Fruit fly (Drosophila melanogaster): ENCODE results near the gene Ccdc85.
A peak's percentile ranks its signal among the peaks of the same experiment; 100 is the strongest.

The Ccdc85 gene

dm6 chr2L:2976829-2977228 is 22.3 kb upstream of the Ccdc85 start, which contains the start of the genes CG9641 and CG3165 (continued):
- peak; percentile 94 for TF ChIP-seq inv (GFP tag; IDR thresholded peaks at IDR 0.05; ENCODE audit: partially characterized antibody)
- no peak for TF ChIP-seq bowl (GFP tag; IDR thresholded peaks at IDR 0.05)
- TF ChIP-seq CG12299 (tag; optimal IDR thresholded peaks at IDR 0.05), result peak; percentile 66
- TF ChIP-seq CG4360 (GFP tag; IDR thresholded peaks at IDR 0.05), result no peak; the same call in 1 of the 2 replicates
- TF ChIP-seq Ssrp (tag; optimal IDR thresholded peaks at IDR 0.05), result peak; percentile 79
- peak; percentile 79 for TF ChIP-seq CG7556 (GFP tag; optimal IDR thresholded peaks at IDR 0.05)
- TF ChIP-seq CG18262 (tag; optimal IDR thresholded peaks at IDR 0.05), result peak; percentile 85
- peak; percentile 68 for TF ChIP-seq kah (GFP tag; optimal IDR thresholded peaks at IDR 0.05)
- peak; percentile 74 for TF ChIP-seq Fer3 (tag; optimal IDR thresholded peaks at IDR 0.05)
- peak; percentile 98 for TF ChIP-seq Ets65A (GFP tag)
- TF ChIP-seq ewg (GFP tag; optimal IDR thresholded peaks at IDR 0.05), result peak; percentile 61
- peak; percentile 88 for TF ChIP-seq amos (GFP tag; IDR thresholded peaks at IDR 0.05; ENCODE audit: partially characterized antibody)
- TF ChIP-seq HHEX (GFP tag; optimal IDR thresholded peaks at IDR 0.05), result no peak
- peak; percentile 86 for TF ChIP-seq ken (GFP tag; IDR thresholded peaks at IDR 0.05)
- peak; percentile 91 for TF ChIP-seq chn (GFP tag; optimal IDR thresholded peaks at IDR 0.05)
- peak; percentile 21; the same call in 1 of the 2 replicates for TF ChIP-seq sim (GFP tag; IDR thresholded peaks at IDR 0.05)
- peak; percentile 55 for TF ChIP-seq Elba2 (GFP tag; optimal IDR thresholded peaks at IDR 0.05)
- TF ChIP-seq lmd (GFP tag; IDR thresholded peaks at IDR 0.05), result peak; percentile 81
- no peak for TF ChIP-seq hkb (optimal IDR thresholded peaks at IDR 0.05)
- peak; percentile 85 for TF ChIP-seq hkb (GFP tag; IDR thresholded peaks at IDR 0.05)
- TF ChIP-seq sisA (GFP tag; IDR thresholded peaks at IDR 0.05), result peak; percentile 81
- TF ChIP-seq fru (optimal IDR thresholded peaks at IDR 0.05), result no peak
- peak; percentile 94 for TF ChIP-seq mam (GFP tag; optimal IDR thresholded peaks at IDR 0.05)
- peak; percentile 81 for TF ChIP-seq eyg (GFP tag; optimal IDR thresholded peaks at IDR 0.05)
- TF ChIP-seq crol (GFP tag; IDR thresholded peaks at IDR 0.05), result no peak
- TF ChIP-seq pros (GFP tag; optimal IDR thresholded peaks at IDR 0.05), result no peak
- TF ChIP-seq CG12155 (GFP tag; optimal IDR thresholded peaks at IDR 0.05), result peak; percentile 86
- peak; percentile 91 for TF ChIP-seq Gug (GFP tag; IDR thresholded peaks at IDR 0.05)
- TF ChIP-seq CG9727 (GFP tag; optimal IDR thresholded peaks at IDR 0.05), result peak; percentile 80
- no peak for TF ChIP-seq Trl (optimal IDR thresholded peaks at IDR 0.05)
- peak; percentile 92 for TF ChIP-seq Trl (GFP tag; optimal IDR thresholded peaks at IDR 0.05)
- peak; percentile 88 for TF ChIP-seq Dip3 (GFP tag; optimal IDR thresholded peaks at IDR 0.05)
- TF ChIP-seq CG6683 (GFP tag; optimal IDR thresholded peaks at IDR 0.05), result peak; percentile 58
- peak; percentile 80 for TF ChIP-seq HLH3B (GFP tag; IDR thresholded peaks at IDR 0.05)
- peak; percentile 74 for TF ChIP-seq al (GFP tag; IDR thresholded peaks at IDR 0.05)
- peak; percentile 84 for TF ChIP-seq dmrt11E (tag; optimal IDR thresholded peaks at IDR 0.05)
- TF ChIP-seq insv (GFP tag; optimal IDR thresholded peaks at IDR 0.05), result peak in 1 of 2 experiments; percentile 44
- TF ChIP-seq Sox100B (GFP tag; optimal IDR thresholded peaks at IDR 0.05), result no peak
- peak; percentile 90 for TF ChIP-seq Opbp (GFP tag; IDR thresholded peaks at IDR 0.05; ENCODE audit: partially characterized antibody)
- TF ChIP-seq seq (GFP tag; IDR thresholded peaks at IDR 0.05), result peak; percentile 69
- TF ChIP-seq CG9817 (tag; optimal IDR thresholded peaks at IDR 0.05), result peak; percentile 83
- TF ChIP-seq CG13424 (tag; optimal IDR thresholded peaks at IDR 0.05), result peak; percentile 86
- TF ChIP-seq CG12744 (GFP tag; optimal IDR thresholded peaks at IDR 0.05), result peak; percentile 56
- peak; percentile 88 for TF ChIP-seq zfh2 (GFP tag; optimal IDR thresholded peaks at IDR 0.05)
- TF ChIP-seq pum (GFP tag; optimal IDR thresholded peaks at IDR 0.05), result peak; percentile 92
- TF ChIP-seq scrt (GFP tag; optimal IDR thresholded peaks at IDR 0.05), result peak; percentile 77
- TF ChIP-seq HmgD (GFP tag; optimal IDR thresholded peaks at IDR 0.05), result peak; percentile 72
- peak; percentile 97 for TF ChIP-seq CG16813 (GFP tag; IDR thresholded peaks at IDR 0.05; ENCODE audit: partially characterized antibody)
- TF ChIP-seq org-1 (GFP tag; optimal IDR thresholded peaks at IDR 0.05), result peak; percentile 58
- TF ChIP-seq Dad (GFP tag; optimal IDR thresholded peaks at IDR 0.05), result peak; percentile 90
- peak; percentile 79 for TF ChIP-seq stc (GFP tag; IDR thresholded peaks at IDR 0.05)
- TF ChIP-seq jigr1 (GFP tag; IDR thresholded peaks at IDR 0.05), result peak; percentile 79; the same call in 2 of the 3 replicates

Measured in whole organism, embryonic.